Worm (Caenorhabditis elegans) whole organism, young adult: ENCODE results near the gene clec-9.

ENCODE experiments used
- B0019.2 ChIP-seq: fragments of 200-800 bp; sonication (Bioruptor generic); conservative IDR thresholded peaks from 2 replicates; pipeline ENCODE4 v1.3.6; 2022; ENCODE audit warnings: missing genetic modification reagents, missing genetic modification characterization, missing compliant biosample characterization
- F39B2.1 ChIP-seq: fragments of 200-800 bp; sonication (Bioruptor generic); IDR thresholded peaks from 2 replicates; pipeline ENCODE4 v1.3.6; 2022; ENCODE audit warnings: missing genetic modification reagents, missing genetic modification characterization, missing compliant biosample characterization
- F52B5.7 ChIP-seq: sonication (generic microtip); optimal IDR thresholded peaks from 2 replicates; lab custom pipeline; 2016; ENCODE audit warnings: mild to moderate bottlenecking, missing genetic modification characterization, missing compliant biosample characterization
- F57A8.1 ChIP-seq: fragments of 200-800 bp; sonication (Bioruptor generic); optimal IDR thresholded peaks from 2 replicates; lab custom pipeline; 2018; ENCODE audit warnings: mild to moderate bottlenecking, missing genetic modification characterization, moderate library complexity, missing compliant biosample characterization
- K11D2.4 ChIP-seq: fragments of 200-800 bp; sonication (Bioruptor generic); IDR thresholded peaks from 2 replicates; pipeline ENCODE4 v1.3.6; 2022; ENCODE audit warnings: missing genetic modification reagents, missing genetic modification characterization, missing compliant biosample characterization
- Y53G8AR.9 ChIP-seq: fragments of 200-800 bp; sonication (Bioruptor generic); conservative IDR thresholded peaks from 2 replicates; pipeline ENCODE4 v1.3.6; 2022; ENCODE audit warnings: missing genetic modification reagents, missing genetic modification characterization, missing compliant biosample characterization
- aptf-3 ChIP-seq: fragments of 200-800 bp; sonication (Bioruptor generic); IDR thresholded peaks from 2 replicates; pipeline ENCODE4 v1.3.6; 2022; ENCODE audit warnings: missing genetic modification characterization, missing compliant biosample characterization
- attf-5 ChIP-seq: fragments of 200-800 bp; sonication (Bioruptor generic); optimal IDR thresholded peaks from 2 replicates; lab custom pipeline; 2018; ENCODE audit warnings: mild to moderate bottlenecking, missing genetic modification characterization, missing compliant biosample characterization
- bed-1 ChIP-seq: fragments of 200-800 bp; sonication (Bioruptor generic); IDR thresholded peaks from 2 replicates; pipeline ENCODE4 v1.3.6; 2022; ENCODE audit warnings: missing genetic modification reagents, missing genetic modification characterization, missing compliant biosample characterization
- bed-2 ChIP-seq: fragments of 200-800 bp; sonication (Bioruptor generic); IDR thresholded peaks from 2 replicates; pipeline ENCODE4 v1.3.6; 2022; ENCODE audit warnings: missing genetic modification reagents, missing genetic modification characterization, missing compliant biosample characterization
- ccch-3 ChIP-seq: fragments of 200-800 bp; sonication (Bioruptor generic); optimal IDR thresholded peaks from 2 replicates; lab custom pipeline; 2018; ENCODE audit warnings: mild to moderate bottlenecking, missing genetic modification characterization, missing compliant biosample characterization
- cebp-1 ChIP-seq, 2 experiments: fragments of 200-800 bp in 1 of 2; sonication (Bioruptor generic) in 1 of 2; sonication (generic microtip) in 1 of 2; IDR thresholded peaks in 1 of 2; optimal IDR thresholded peaks in 1 of 2; 2 replicates each; pipeline versions ENCODE4 v1.3.6 to Lab custom; 2017 to 2022; ENCODE audit warnings: missing compliant biosample characterization in 2 of 2, missing genetic modification characterization in 2 of 2, mild to moderate bottlenecking in 1 of 2, missing genetic modification reagents in 1 of 2, moderate library complexity in 1 of 2
- cebp-2 ChIP-seq: fragments of 200-800 bp; sonication (Bioruptor generic); IDR thresholded peaks from 2 replicates; pipeline ENCODE4 v1.3.6; 2022; ENCODE audit warnings: missing genetic modification characterization, missing compliant biosample characterization
- die-1 ChIP-seq: sonication (generic microtip); optimal IDR thresholded peaks from 2 replicates; lab custom pipeline; 2016; ENCODE audit warnings: missing genotype, mild to moderate bottlenecking, missing genetic modification characterization, missing compliant biosample characterization
- dox-1 ChIP-seq: fragments of 200-800 bp; sonication (Bioruptor generic); IDR thresholded peaks from 2 replicates; pipeline ENCODE4 v1.3.6; 2022; ENCODE audit warnings: missing genetic modification reagents, missing genetic modification characterization, missing compliant biosample characterization
- egl-18 ChIP-seq: fragments of 200-800 bp; sonication (Bioruptor generic); IDR thresholded peaks from 2 replicates; pipeline ENCODE4 v1.3.6; 2022; ENCODE audit warnings: missing genetic modification reagents, missing genetic modification characterization, missing compliant biosample characterization
- ets-4 ChIP-seq: fragments of 200-800 bp; sonication (Bioruptor generic); optimal IDR thresholded peaks from 2 replicates; lab custom pipeline; 2018; ENCODE audit warnings: mild to moderate bottlenecking, missing genetic modification characterization, missing compliant biosample characterization
- hmg-20 ChIP-seq: fragments of 200-800 bp; sonication (Bioruptor generic); IDR thresholded peaks from 2 replicates; pipeline ENCODE4 v1.3.6; 2022; ENCODE audit warnings: missing genetic modification reagents, missing genetic modification characterization, missing compliant biosample characterization
- lin-40 ChIP-seq: sonication (generic microtip); optimal IDR thresholded peaks from 2 replicates; lab custom pipeline; 2016; ENCODE audit warnings: missing genetic modification characterization, mild to moderate bottlenecking, missing compliant biosample characterization, missing genotype, missing genetic modification reagents
- lin-54 ChIP-seq: fragments of 200-800 bp; sonication (Bioruptor generic); optimal IDR thresholded peaks from 2 replicates; lab custom pipeline; 2018; ENCODE audit warnings: mild to moderate bottlenecking, missing genetic modification characterization, missing compliant biosample characterization
- lir-1 ChIP-seq: fragments of 200-800 bp; sonication (Bioruptor generic); conservative IDR thresholded peaks from 2 replicates; pipeline ENCODE4 v1.3.6; 2022; ENCODE audit warnings: missing genetic modification reagents, missing genetic modification characterization, missing compliant biosample characterization
- nfya-1 ChIP-seq: sonication (generic microtip); optimal IDR thresholded peaks from 2 replicates; lab custom pipeline; 2017; ENCODE audit warnings: antibody characterized with exemption, missing compliant biosample characterization, missing genetic modification characterization, borderline replicate concordance; ENCODE audit not compliant: insufficient read depth
- nfya-2 ChIP-seq: fragments of 200-800 bp; sonication (Bioruptor generic); IDR thresholded peaks from 2 replicates; pipeline ENCODE4 v1.3.6; 2022; ENCODE audit warnings: missing genetic modification reagents, missing genetic modification characterization, missing compliant biosample characterization
- nhr-179 ChIP-seq: sonication (generic microtip); optimal IDR thresholded peaks from 2 replicates; lab custom pipeline; 2016; ENCODE audit warnings: mild to moderate bottlenecking, missing genetic modification characterization, missing compliant biosample characterization
- nhr-80 ChIP-seq: sonication (generic microtip); optimal IDR thresholded peaks from 2 replicates; lab custom pipeline; 2016; ENCODE audit warnings: missing genetic modification characterization, missing compliant biosample characterization
- nhr-90 ChIP-seq: sonication (generic microtip); optimal IDR thresholded peaks from 2 replicates; lab custom pipeline; 2016; ENCODE audit warnings: missing genotype, mild to moderate bottlenecking, missing genetic modification characterization, missing compliant biosample characterization
- repo-1 ChIP-seq: sonication (generic microtip); optimal IDR thresholded peaks from 2 replicates; lab custom pipeline; 2017; ENCODE audit warnings: mild to moderate bottlenecking, missing genetic modification characterization, missing compliant biosample characterization
- snpc-1.3 ChIP-seq: sonication (generic microtip); optimal IDR thresholded peaks from 2 replicates; lab custom pipeline; 2017; ENCODE audit warnings: missing genetic modification characterization, mild to moderate bottlenecking, missing compliant biosample characterization, antibody characterized with exemption, moderate library complexity, missing genotype, missing genetic modification reagents; ENCODE audit not compliant: insufficient read depth
- snpc-3.4 ChIP-seq: sonication (generic microtip); optimal IDR thresholded peaks from 2 replicates; lab custom pipeline; 2017; ENCODE audit warnings: missing genetic modification characterization, mild to moderate bottlenecking, missing compliant biosample characterization, antibody characterized with exemption, moderate library complexity, missing genotype, missing genetic modification reagents
- tbx-9 ChIP-seq: sonication (generic microtip); optimal IDR thresholded peaks from 2 replicates; lab custom pipeline; 2016; ENCODE audit warnings: borderline replicate concordance, missing genetic modification characterization, inconsistent platforms, missing compliant biosample characterization
- unc-130 ChIP-seq: sonication (generic microtip); optimal IDR thresholded peaks from 2 replicates; lab custom pipeline; 2016; ENCODE audit warnings: missing genetic modification reagents, missing genetic modification characterization, missing compliant biosample characterization
- ztf-25 ChIP-seq: fragments of 200-800 bp; sonication (Bioruptor generic); IDR thresholded peaks from 2 replicates; pipeline ENCODE4 v1.3.6; 2022; ENCODE audit warnings: missing genetic modification reagents, missing genetic modification characterization, missing compliant biosample characterization
- ztf-26 ChIP-seq: sonication (generic microtip); optimal IDR thresholded peaks from 2 replicates; lab custom pipeline; 2017; ENCODE audit warnings: missing genetic modification characterization, missing compliant biosample characterization
- ztf-28 ChIP-seq: fragments of 200-800 bp; sonication (Bioruptor generic); IDR thresholded peaks from 2 replicates; pipeline ENCODE4 v1.3.6; 2022; ENCODE audit warnings: missing genetic modification reagents, missing genetic modification characterization, missing compliant biosample characterization

The clec-9 gene

ce11 chrV:16683359-16683758 is 23.1 kb downstream of the clec-9 start:
- TF ChIP-seq cebp-1 (GFP tag; IDR thresholded peaks at IDR 0.05; lab: Robert Waterston, UW) (no peak), cebp-1 (tag; optimal IDR thresholded peaks at IDR 0.05; lab: Kevin White, UChicago) (no peak), nhr-90 (tag; lab: Kevin White, UChicago) (no peak), lir-1 (GFP tag; lab: Robert Waterston, UW) (no peak), K11D2.4 (no peak), lin-54 (GFP tag; lab: Kevin White, UChicago) (no peak), snpc-1.3 (tag; lab: Kevin White, UChicago) (no peak), nhr-179 (tag; lab: Kevin White, UChicago) (no peak), nfya-1 (tag; lab: Kevin White, UChicago) (no peak), F39B2.1 (GFP tag; lab: Robert Waterston, UW) (no peak), dox-1 (GFP tag; lab: Robert Waterston, UW) (no peak), repo-1 (tag; lab: Kevin White, UChicago) (no peak), snpc-3.4 (tag; lab: Kevin White, UChicago) (no peak)
- TF ChIP-seq, all 124 proteins: peak for 0

ce11 chrV:16682886-16683285 is 23.6 kb downstream of the clec-9 start, which contains the start of gene srw-36:
Gene srw-36, plus strand, starts transcription at chrV:16683186.
- TF ChIP-seq cebp-2 (GFP tag; lab: Robert Waterston, UW) (no peak), aptf-3 (no peak), Y53G8AR.9 (GFP tag; lab: Robert Waterston, UW) (no peak), ccch-3 (no peak), egl-18 (GFP tag; lab: Robert Waterston, UW) (no peak), ets-4 (GFP tag; lab: Kevin White, UChicago) (no peak), bed-1 (no peak), bed-2 (GFP tag; lab: Robert Waterston, UW) (no peak), unc-130 (GFP tag; lab: Kevin White, UChicago) (no peak), ztf-25 (GFP tag; lab: Robert Waterston, UW) (no peak), F57A8.1 (no peak), F52B5.7 (no peak)

- TF ChIP-seq lin-40 (no peak), hmg-20 (GFP tag; lab: Robert Waterston, UW) (no peak), B0019.2 (GFP tag; lab: Robert Waterston, UW) (no peak), ztf-28 (no peak), nhr-80 (no peak)
Measured at ce11 chrV:16679981-16680380, 26.5 kb downstream of the clec-9 start, which contains the start of gene srw-44. Gene srw-44, plus strand, starts transcription at chrV:16680281.

- TF ChIP-seq ccch-3 (no peak), ztf-28 (no peak), nfya-2 (GFP tag; lab: Robert Waterston, UW) (no peak), tbx-9 (no peak), ztf-26 (tag; lab: Kevin White, UChicago) (no peak), attf-5 (no peak), cebp-1 (GFP tag; IDR thresholded peaks at IDR 0.05; lab: Robert Waterston, UW) (no peak), cebp-1 (tag; optimal IDR thresholded peaks at IDR 0.05; lab: Kevin White, UChicago) (no peak), die-1 (tag; lab: Kevin White, UChicago) (no peak)
Measured at ce11 chrV:16679237-16679636, 27.2 kb downstream of the clec-9 start, which contains the start of gene srz-103. Gene srz-103, minus strand, starts transcription at chrV:16679337.
